Worm (Caenorhabditis elegans): ENCODE measurements around the gene ZK402.1.

ZK402.1 gene

ce11 chrX:1454385-1454784 is 50.3 kb downstream of the ZK402.1 start (continued):
- TF ChIP-seq dmd-4 (tag; optimal IDR thresholded peaks at IDR 0.05; ENCODE audit: borderline replicate concordance) = no peak
- no peak for TF ChIP-seq fkh-6 (tag; optimal IDR thresholded peaks at IDR 0.05)
- no peak for TF ChIP-seq ceh-6 (GFP tag; optimal IDR thresholded peaks at IDR 0.05)
- TF ChIP-seq ceh-22 (tag; optimal IDR thresholded peaks at IDR 0.05) = no peak
- TF ChIP-seq K09A11.1 (tag; optimal IDR thresholded peaks at IDR 0.05; ENCODE audit: insufficient read depth) = no peak
- TF ChIP-seq tbx-2 (tag; optimal IDR thresholded peaks at IDR 0.05) = peak; percentile 81
- TF ChIP-seq elt-2 (tag; optimal IDR thresholded peaks at IDR 0.05) = no peak
- no peak for TF ChIP-seq ztf-16 (tag; optimal IDR thresholded peaks at IDR 0.05)
- no peak for TF ChIP-seq ceh-9 (tag; optimal IDR thresholded peaks at IDR 0.05)
- TF ChIP-seq K02D7.2 (tag; optimal IDR thresholded peaks at IDR 0.05) = no peak
- peak; percentile 69 for TF ChIP-seq pqm-1 (tag; optimal IDR thresholded peaks at IDR 0.05)
- no peak for TF ChIP-seq ceh-24 (tag; optimal IDR thresholded peaks at IDR 0.05)
- TF ChIP-seq Y22D7AL.16 (tag; optimal IDR thresholded peaks at IDR 0.05) = no peak
- no peak for TF ChIP-seq lin-11 (tag; optimal IDR thresholded peaks at IDR 0.05)
- peak; percentile 18 for TF ChIP-seq hlh-6 (tag; optimal IDR thresholded peaks at IDR 0.05)
- no peak for TF ChIP-seq ama-1 (optimal IDR thresholded peaks at IDR 0.05)
- no peak for TF ChIP-seq unc-86 (tag; optimal IDR thresholded peaks at IDR 0.05)
- TF ChIP-seq hlh-15 (tag; optimal IDR thresholded peaks at IDR 0.05) = no peak
- no peak for TF ChIP-seq eyg-1 (tag; optimal IDR thresholded peaks at IDR 0.05)
- TF ChIP-seq pros-1 (tag; optimal IDR thresholded peaks at IDR 0.05) = peak; percentile 80
- no peak for TF ChIP-seq odd-2 (tag; optimal IDR thresholded peaks at IDR 0.05)
- TF ChIP-seq rnt-1 (tag; optimal IDR thresholded peaks at IDR 0.05) = peak; percentile 82
- TF ChIP-seq elt-4 (tag; optimal IDR thresholded peaks at IDR 0.05) = no peak
- TF ChIP-seq ceh-31 (tag; optimal IDR thresholded peaks at IDR 0.05) = peak; percentile 83
- no peak for TF ChIP-seq ceh-2 (tag; optimal IDR thresholded peaks at IDR 0.05)
- TF ChIP-seq pag-3 (tag; optimal IDR thresholded peaks at IDR 0.05; ENCODE audit: borderline replicate concordance) = no peak
- TF ChIP-seq nhr-232 (tag; optimal IDR thresholded peaks at IDR 0.05) = peak; percentile 32
- peak; percentile 86 for TF ChIP-seq sdc-2 (tag; optimal IDR thresholded peaks at IDR 0.05)
- no peak for TF ChIP-seq pat-9 (tag; optimal IDR thresholded peaks at IDR 0.05)
- TF ChIP-seq unc-3 (GFP tag; conservative IDR thresholded peaks at IDR 0.05) = no peak
- no peak for TF ChIP-seq unc-3 (tag; optimal IDR thresholded peaks at IDR 0.05)
- peak; percentile 98 for TF ChIP-seq unc-55 (GFP tag; optimal IDR thresholded peaks at IDR 0.05)
- no peak for TF ChIP-seq ceh-45 (GFP tag; IDR thresholded peaks at IDR 0.05)
- TF ChIP-seq dve-1 (tag; optimal IDR thresholded peaks at IDR 0.05) = peak; percentile 83

Data from whole organism, late embryonic.